Worm (Caenorhabditis elegans) whole organism, young adult: Measurements from ENCODE around the gene F08D12.2.

ENCODE experiments used
- ccch-3 ChIP-seq: fragments of 200-800 bp; sonication (Bioruptor generic); optimal IDR thresholded peaks from 2 replicates; lab custom pipeline; 2018; ENCODE audit warnings: mild to moderate bottlenecking, missing genetic modification characterization, missing compliant biosample characterization
- madf-6 ChIP-seq: fragments of 200-800 bp; sonication (Bioruptor generic); IDR thresholded peaks from 2 replicates; pipeline ENCODE4 v1.3.6; 2022; ENCODE audit warnings: missing genetic modification reagents, missing genetic modification characterization, missing compliant biosample characterization

DNA sequence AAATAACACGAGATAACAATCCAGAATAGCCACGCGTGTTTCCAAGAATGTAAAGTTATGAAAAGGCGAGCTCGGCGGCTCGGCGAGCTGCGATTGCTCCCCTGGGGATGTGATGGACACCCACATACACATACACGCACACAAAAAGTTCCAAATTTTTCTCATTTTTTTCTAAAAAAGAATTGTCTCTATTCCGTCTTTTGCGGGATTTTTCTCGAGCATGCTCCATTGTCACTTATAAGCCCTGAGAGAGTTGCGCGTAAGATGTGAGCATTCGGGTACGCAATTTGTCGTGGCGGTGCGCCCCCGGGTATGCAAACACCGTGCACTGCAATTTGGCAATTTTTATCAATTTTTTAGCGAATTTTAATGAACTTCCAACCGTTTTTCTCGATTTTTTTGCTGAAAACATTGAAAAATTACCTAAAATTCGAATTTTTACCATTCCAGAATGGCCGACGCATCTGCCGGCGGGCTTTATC is 5.6 kb downstream of the F08D12.2 start, which contains the start of the genes F08D12.12 and srpa-72:
- no peak; the same call in 1 of the 2 replicates for TF ChIP-seq madf-6
- TF ChIP-seq ccch-3 (GFP tag; lab: Kevin White, UChicago) = no peak
